Fruit fly (Drosophila melanogaster) whole organism, embryonic: Measurements from ENCODE around the gene mei-218.
A peak's percentile ranks its signal among the peaks of the same experiment; 100 is the strongest.

Experiments
- Bgb ChIP-seq: fragments of 200-800 bp; sonication (Bioruptor generic); IDR thresholded peaks from 2 replicates; pipeline ENCODE4 v1.3.6; 2022; ENCODE audit warnings: missing biosample characterization, missing genetic modification characterization; ENCODE audit not compliant: partially characterized antibody
- CG10209 ChIP-seq: fragments of 200-800 bp; sonication (Bioruptor generic); optimal IDR thresholded peaks from 3 replicates; lab custom pipeline; 2017; ENCODE audit warnings: missing biosample characterization, mild to moderate bottlenecking, missing genetic modification characterization, missing genetic modification reagents
- CG11696 ChIP-seq: fragments of 200-800 bp; sonication (Bioruptor generic); IDR thresholded peaks from 2 replicates; pipeline ENCODE4 v1.3.6; 2022; ENCODE audit warnings: missing biosample characterization, missing genetic modification characterization
- CG12659 ChIP-seq: fragments of 200-800 bp; sonication (Bioruptor generic); optimal IDR thresholded peaks from 3 replicates; lab custom pipeline; 2017; ENCODE audit warnings: mild to moderate bottlenecking, missing biosample characterization, missing genetic modification reagents, missing genetic modification characterization
- CG1603 ChIP-seq: fragments of 200-800 bp; sonication (Bioruptor generic); optimal IDR thresholded peaks from 2 replicates; lab custom pipeline; 2019; ENCODE audit warnings: missing biosample characterization, mild to moderate bottlenecking, missing genetic modification characterization, moderate library complexity
- CG17568 ChIP-seq: fragments of 200-800 bp; sonication (Bioruptor generic); optimal IDR thresholded peaks from 2 replicates; lab custom pipeline; 2018; ENCODE audit warnings: missing biosample characterization, mild to moderate bottlenecking, missing genetic modification characterization, moderate library complexity
- CG1832 ChIP-seq: fragments of 200-800 bp; sonication (Bioruptor generic); optimal IDR thresholded peaks from 2 replicates; lab custom pipeline; 2017; ENCODE audit warnings: missing biosample characterization, mild to moderate bottlenecking, missing genetic modification characterization, inconsistent platforms
- CG2712 ChIP-seq: fragments of 200-800 bp; optimal IDR thresholded peaks from 3 replicates; lab custom pipeline; 2019; ENCODE audit warnings: missing biosample characterization, mild to moderate bottlenecking, missing genetic modification characterization, moderate library complexity
- CG31365 ChIP-seq: fragments of 200-800 bp; sonication (Bioruptor generic); optimal IDR thresholded peaks from 2 replicates; lab custom pipeline; 2018; ENCODE audit warnings: missing biosample characterization, mild to moderate bottlenecking, missing genetic modification characterization
- CG4424 ChIP-seq: fragments of 200-800 bp; sonication (Bioruptor generic); optimal IDR thresholded peaks from 3 replicates; lab custom pipeline; 2016; ENCODE audit warnings: missing biosample characterization, missing genetic modification characterization
- CG4854 ChIP-seq: fragments of 200-800 bp; sonication (Bioruptor generic); optimal IDR thresholded peaks from 2 replicates; lab custom pipeline; 2016; ENCODE audit warnings: missing biosample characterization, missing genetic modification characterization, inconsistent platforms
- CG8359 ChIP-seq: fragments of 200-800 bp; sonication (Bioruptor generic); optimal IDR thresholded peaks from 2 replicates; lab custom pipeline; 2017; ENCODE audit warnings: missing biosample characterization, mild to moderate bottlenecking, missing genetic modification characterization, borderline replicate concordance
- CG8944 ChIP-seq: fragments of 200-800 bp; sonication (Bioruptor generic); optimal IDR thresholded peaks from 3 replicates; lab custom pipeline; 2016; ENCODE audit warnings: missing biosample characterization, missing genetic modification characterization
- CG9797 ChIP-seq: fragments of 200-800 bp; sonication (Bioruptor generic); optimal IDR thresholded peaks from 3 replicates; lab custom pipeline; 2018; ENCODE audit warnings: missing biosample characterization, mild to moderate bottlenecking, missing genetic modification characterization
- D ChIP-seq, 2 experiments: fragments of 200-800 bp in 1 of 2; fragments of >200 bp in 1 of 2; sonication (Bioruptor generic) in 1 of 2; optimal IDR thresholded peaks; 2 replicates in 1 of 2; 3 replicates in 1 of 2; lab custom pipeline; 2017; ENCODE audit warnings: mild to moderate bottlenecking in 1 of 2, missing biosample characterization in 1 of 2, missing genetic modification characterization in 1 of 2, missing genetic modification reagents in 1 of 2
- D19A ChIP-seq: fragments of 200-800 bp; optimal IDR thresholded peaks from 3 replicates; lab custom pipeline; 2019; ENCODE audit warnings: missing biosample characterization, mild to moderate bottlenecking, missing genetic modification characterization, moderate library complexity
- Dip2 ChIP-seq: fragments of 200-800 bp; sonication (Bioruptor generic); IDR thresholded peaks from 2 replicates; pipeline ENCODE4 v1.3.6; 2022; ENCODE audit warnings: missing biosample characterization, missing genetic modification characterization
- Doc3 ChIP-seq: fragments of 200-800 bp; sonication (Bioruptor generic); IDR thresholded peaks from 3 replicates; pipeline ENCODE4 v1.3.6; 2022; ENCODE audit warnings: missing biosample characterization, missing genetic modification characterization; ENCODE audit not compliant: partially characterized antibody
- Fer1 ChIP-seq: fragments of 200-800 bp; sonication (Bioruptor generic); optimal IDR thresholded peaks from 2 replicates; lab custom pipeline; 2017; ENCODE audit warnings: missing biosample characterization, mild to moderate bottlenecking, missing genetic modification characterization
- Fer2 ChIP-seq: fragments of 200-800 bp; sonication (Bioruptor generic); optimal IDR thresholded peaks from 2 replicates; lab custom pipeline; 2018; ENCODE audit warnings: missing biosample characterization, mild to moderate bottlenecking, missing genetic modification characterization, moderate library complexity
- H15 ChIP-seq: fragments of 200-800 bp; sonication (Bioruptor generic); IDR thresholded peaks from 3 replicates; pipeline ENCODE4 v1.3.6; 2022; ENCODE audit warnings: missing biosample characterization, missing genetic modification characterization
- Hand ChIP-seq: fragments of 200-800 bp; sonication (Bioruptor generic); optimal IDR thresholded peaks from 2 replicates; lab custom pipeline; 2017; ENCODE audit warnings: mild to moderate bottlenecking, missing biosample characterization, missing genetic modification reagents, missing genetic modification characterization
- Hr51 ChIP-seq, 2 experiments: fragments of 200-800 bp; sonication (Bioruptor generic); optimal IDR thresholded peaks; 2 replicates in 1 of 2; 3 replicates in 1 of 2; lab custom pipeline; 2016 to 2018; ENCODE audit warnings: missing biosample characterization in 2 of 2, missing genetic modification characterization in 2 of 2, mild to moderate bottlenecking in 1 of 2, moderate library complexity in 1 of 2
- Jarid2 ChIP-seq: fragments of 200-800 bp; sonication (Bioruptor generic); optimal IDR thresholded peaks from 3 replicates; lab custom pipeline; 2017; ENCODE audit warnings: mild to moderate bottlenecking, missing biosample characterization, missing genetic modification reagents, missing genetic modification characterization
- Myb ChIP-seq: fragments of 200-800 bp; sonication (Bioruptor generic); optimal IDR thresholded peaks from 2 replicates; lab custom pipeline; 2016; ENCODE audit warnings: missing biosample characterization, missing genetic modification characterization
- NK7.1 ChIP-seq: fragments of 200-800 bp; sonication (Bioruptor generic); optimal IDR thresholded peaks from 3 replicates; lab custom pipeline; 2016; ENCODE audit warnings: missing biosample characterization, missing genetic modification characterization
- NfI ChIP-seq: fragments of 200-800 bp; sonication (Bioruptor generic); optimal IDR thresholded peaks from 3 replicates; lab custom pipeline; 2018; ENCODE audit warnings: missing biosample characterization, mild to moderate bottlenecking, missing genetic modification characterization, moderate library complexity
- Oli ChIP-seq: fragments of 200-800 bp; sonication (Bioruptor generic); optimal IDR thresholded peaks from 2 replicates; lab custom pipeline; 2018; ENCODE audit warnings: missing biosample characterization, mild to moderate bottlenecking, missing genetic modification characterization, moderate library complexity
- Optix ChIP-seq: fragments of 200-800 bp; sonication (Bioruptor generic); IDR thresholded peaks from 3 replicates; pipeline ENCODE4 v1.3.6; 2022; ENCODE audit warnings: missing biosample characterization, missing genetic modification characterization
- Stat92E ChIP-seq, 3 experiments: fragments of >200 bp in 2 of 3; fragments of 200-800 bp in 1 of 3; sonication (Bioruptor generic) in 1 of 3; optimal IDR thresholded peaks; 2 replicates each; lab custom pipeline; 2017 to 2019; ENCODE audit warnings: missing biosample characterization in 3 of 3, missing genetic modification characterization in 3 of 3, mild to moderate bottlenecking in 1 of 3, moderate library complexity in 1 of 3
- abd-A ChIP-seq: fragments of 200-800 bp; sonication (Bioruptor generic); optimal IDR thresholded peaks from 3 replicates; lab custom pipeline; 2019; ENCODE audit warnings: missing biosample characterization, mild to moderate bottlenecking, missing genetic modification characterization, moderate library complexity
- bcd ChIP-seq: fragments of 200-800 bp; sonication (Bioruptor generic); optimal IDR thresholded peaks from 2 replicates; lab custom pipeline; 2017; ENCODE audit warnings: missing biosample characterization, mild to moderate bottlenecking, missing genetic modification characterization
- chinmo ChIP-seq: fragments of 200-800 bp; sonication (Bioruptor generic); IDR thresholded peaks from 4 replicates; pipeline ENCODE4 v1.3.6; 2022; ENCODE audit warnings: missing biosample characterization, missing genetic modification characterization; ENCODE audit not compliant: partially characterized antibody
- dysf ChIP-seq: fragments of 200-800 bp; sonication (Bioruptor generic); IDR thresholded peaks from 3 replicates; pipeline ENCODE4 v1.3.6; 2022; ENCODE audit warnings: missing biosample characterization, missing genetic modification characterization
- emc ChIP-seq: fragments of 200-800 bp; sonication (Bioruptor generic); optimal IDR thresholded peaks from 2 replicates; lab custom pipeline; 2016; ENCODE audit warnings: missing biosample characterization, missing genetic modification characterization
- gcm ChIP-seq: fragments of 200-800 bp; sonication (Bioruptor generic); optimal IDR thresholded peaks from 2 replicates; lab custom pipeline; 2019; ENCODE audit warnings: missing biosample characterization, mild to moderate bottlenecking, missing genetic modification characterization, moderate library complexity
- hth ChIP-seq: fragments of >200 bp; optimal IDR thresholded peaks from 2 replicates; lab custom pipeline; 2017; ENCODE audit warnings: inconsistent platforms
- kni ChIP-seq: fragments of 200-800 bp; sonication (Bioruptor generic); optimal IDR thresholded peaks from 3 replicates; lab custom pipeline; 2017; ENCODE audit warnings: mild to moderate bottlenecking, missing biosample characterization, missing genetic modification reagents, missing genetic modification characterization
- lola ChIP-seq, 3 experiments: fragments of >200 bp in 2 of 3; fragments of 200-800 bp in 1 of 3; sonication (Bioruptor generic) in 1 of 3; optimal IDR thresholded peaks; 2 replicates each; lab custom pipeline; 2017 to 2019; ENCODE audit warnings: missing biosample characterization in 3 of 3, missing genetic modification characterization in 3 of 3, mild to moderate bottlenecking in 1 of 3, moderate library complexity in 1 of 3
- nau ChIP-seq: fragments of 200-800 bp; sonication (Bioruptor generic); optimal IDR thresholded peaks from 3 replicates; lab custom pipeline; 2017; ENCODE audit warnings: missing biosample characterization, mild to moderate bottlenecking, missing genetic modification characterization, missing genetic modification reagents
- nerfin-1 ChIP-seq: fragments of 200-800 bp; sonication (Bioruptor generic); optimal IDR thresholded peaks from 3 replicates; lab custom pipeline; 2019; ENCODE audit warnings: missing biosample characterization, mild to moderate bottlenecking, missing genetic modification characterization, moderate library complexity
- nerfin-2 ChIP-seq: fragments of 200-800 bp; sonication (Bioruptor generic); IDR thresholded peaks from 2 replicates; pipeline ENCODE4 v1.3.6; 2022; ENCODE audit warnings: missing biosample characterization, missing genetic modification characterization; ENCODE audit not compliant: partially characterized antibody
- row ChIP-seq: fragments of 200-800 bp; sonication (Bioruptor generic); IDR thresholded peaks from 3 replicates; pipeline ENCODE4 v1.3.6; 2022; ENCODE audit warnings: missing biosample characterization, missing genetic modification characterization
- sqz ChIP-seq: fragments of 200-800 bp; sonication (Bioruptor generic); optimal IDR thresholded peaks from 3 replicates; lab custom pipeline; 2018; ENCODE audit warnings: missing biosample characterization, mild to moderate bottlenecking, missing genetic modification characterization
- stc ChIP-seq: fragments of 200-800 bp; sonication (Bioruptor generic); IDR thresholded peaks from 2 replicates; pipeline ENCODE4 v1.3.6; 2022; ENCODE audit warnings: missing biosample characterization, missing genetic modification characterization
- unpg ChIP-seq: fragments of 200-800 bp; sonication (Bioruptor generic); optimal IDR thresholded peaks from 3 replicates; lab custom pipeline; 2018; ENCODE audit warnings: missing biosample characterization, mild to moderate bottlenecking, missing genetic modification characterization, moderate library complexity
- vnd ChIP-seq: fragments of 200-800 bp; sonication (Bioruptor generic); IDR thresholded peaks from 3 replicates; pipeline ENCODE4 v1.3.6; 2022; ENCODE audit warnings: missing biosample characterization, missing genetic modification characterization; ENCODE audit not compliant: partially characterized antibody
- yki ChIP-seq: fragments of >200 bp; optimal IDR thresholded peaks from 3 replicates; lab custom pipeline; 2018

mei-218 gene

DNA sequence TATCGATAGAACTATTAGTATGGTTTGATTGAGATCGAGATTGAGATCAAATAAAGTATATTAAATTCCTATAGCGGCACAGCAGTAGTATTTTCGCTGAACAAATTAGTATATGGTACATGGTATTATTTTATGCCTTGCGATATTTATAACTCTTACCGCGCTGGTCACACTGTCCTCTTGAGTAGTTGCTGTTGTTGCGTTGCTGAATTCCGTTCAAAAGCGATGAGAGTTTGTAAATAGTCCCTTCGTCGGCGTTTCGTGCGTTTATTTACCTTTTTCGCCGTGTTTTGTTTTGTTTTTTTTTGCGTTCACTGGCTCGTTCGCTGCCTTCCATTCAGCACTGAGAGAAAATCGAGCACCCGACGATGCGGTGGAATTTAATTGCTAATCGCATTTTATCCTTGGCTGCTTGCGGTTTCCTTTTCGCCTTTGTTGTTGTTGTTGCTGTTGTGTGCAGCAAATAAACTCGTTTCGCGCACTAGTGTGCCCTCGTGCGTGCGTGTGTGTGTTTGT, 35.3 kb downstream of the mei-218 start, which contains the start of gene CG5004 (continued):
- 0 out of 4 replicates have a peak, but pooled peaks have one; percentile 66 for TF ChIP-seq chinmo (GFP tag; lab: Robert Waterston, UW)
- TF ChIP-seq nerfin-1 (tag; lab: Kevin White, UChicago), result peak; percentile 74
- no peak for TF ChIP-seq gcm (GFP tag; lab: Kevin White, UChicago)
- TF ChIP-seq stc, result peak; percentile 39; the same call in 1 of the 2 replicates
- TF ChIP-seq Hand (GFP tag; lab: Kevin White, UChicago), result no peak
- no peak for TF ChIP-seq CG10209 (GFP tag; lab: Kevin White, UChicago)
- no peak for TF ChIP-seq H15 (GFP tag; lab: Robert Waterston, UW)
- peak; percentile 24; the same call in 1 of the 3 replicates for TF ChIP-seq row (GFP tag; lab: Robert Waterston, UW)
- TF ChIP-seq bcd, result no peak
- TF ChIP-seq unpg (GFP tag; lab: Kevin White, UChicago), result peak; percentile 1
- TF ChIP-seq dysf (GFP tag; lab: Robert Waterston, UW), result no peak
- TF ChIP-seq nerfin-2, result no peak
- 0 out of 3 replicates have a peak, but pooled peaks have one; percentile 33 for TF ChIP-seq Doc3 (GFP tag; lab: Robert Waterston, UW)
- peak; percentile 52 for TF ChIP-seq CG17568 (GFP tag; lab: Kevin White, UChicago)
- TF ChIP-seq Optix (GFP tag; lab: Robert Waterston, UW), result no peak
- no peak for TF ChIP-seq CG31365 (tag; lab: Kevin White, UChicago)
- TF ChIP-seq Bgb (GFP tag; lab: Robert Waterston, UW), result peak; percentile 63; the same call in 1 of the 2 replicates
- TF ChIP-seq Dip2, result no peak
- TF ChIP-seq D19A (tag; lab: Kevin White, UChicago), result no peak
- TF ChIP-seq CG4424 (GFP tag; lab: Kevin White, UChicago), result no peak
- no peak for TF ChIP-seq CG2712 (tag; lab: Kevin White, UChicago)
- TF ChIP-seq CG1603, result peak; percentile 48
- no peak for TF ChIP-seq hth (lab: Kevin White, UChicago)
- TF ChIP-seq CG8944 (GFP tag; lab: Kevin White, UChicago), result no peak
- TF ChIP-seq Hr51 (GFP tag; optimal IDR thresholded peaks at IDR 0.05; lab: Kevin White, UChicago), result no peak
- TF ChIP-seq nau (GFP tag; lab: Kevin White, UChicago), result peak; percentile 39
- peak; percentile 63 for TF ChIP-seq CG12659
- TF ChIP-seq D (optimal IDR thresholded peaks at IDR 0.05; lab: Kevin White, UChicago), result no peak
- TF ChIP-seq D (GFP tag; optimal IDR thresholded peaks at IDR 0.05; lab: Kevin White, UChicago), result no peak
- TF ChIP-seq kni, result peak; percentile 3
- no peak for TF ChIP-seq yki (lab: Kevin White, UChicago)
- TF ChIP-seq vnd (GFP tag; lab: Robert Waterston, UW), result 0 out of 3 replicates have a peak, but pooled peaks have one; percentile 25
- no peak for TF ChIP-seq Oli
- no peak for TF ChIP-seq emc (GFP tag; lab: Kevin White, UChicago)
- TF ChIP-seq NK7.1 (GFP tag; lab: Kevin White, UChicago), result no peak
- peak; percentile 36 for TF ChIP-seq Fer1 (GFP tag; lab: Kevin White, UChicago)
- TF ChIP-seq Stat92E (GFP tag; optimal IDR thresholded peaks at IDR 0.05; lab: Kevin White, UChicago), result peak in 1 of 3 experiments; percentile 61
- no peak for TF ChIP-seq CG8359 (GFP tag; lab: Kevin White, UChicago)
- no peak for TF ChIP-seq abd-A (tag; lab: Kevin White, UChicago)
- peak; percentile 22 for TF ChIP-seq Myb
- TF ChIP-seq CG9797 (GFP tag; lab: Kevin White, UChicago), result peak; percentile 67
- no peak for TF ChIP-seq NfI (GFP tag; lab: Kevin White, UChicago)
- no peak for TF ChIP-seq CG4854 (GFP tag; lab: Kevin White, UChicago)
- no peak for TF ChIP-seq CG1832 (GFP tag; lab: Kevin White, UChicago)
- no peak for TF ChIP-seq Fer2 (tag; lab: Kevin White, UChicago)
- no peak for TF ChIP-seq CG11696 (GFP tag; lab: Robert Waterston, UW)
- TF ChIP-seq sqz (GFP tag; lab: Kevin White, UChicago), result peak; percentile 5
- peak; percentile 87 for TF ChIP-seq Jarid2 (GFP tag; lab: Kevin White, UChicago)
- no peak for TF ChIP-seq lola (GFP tag; optimal IDR thresholded peaks at IDR 0.05; lab: Kevin White, UChicago)
